Worm (Caenorhabditis elegans) whole organism, young adult: ENCODE measurements around the gene clec-10.

Experiments used
- Y95B8A.8 ChIP-seq: fragments of 200-800 bp; sonication (Bioruptor generic); IDR thresholded peaks from 2 replicates; pipeline ENCODE4 v1.3.6; 2022; ENCODE audit warnings: missing genetic modification reagents, missing genetic modification characterization, missing compliant biosample characterization
- ama-1 ChIP-seq, 3 experiments: fragments of 150-350 bp in 1 of 3; sonication (generic microtip) in 2 of 3; optimal IDR thresholded peaks; 2 replicates each; lab custom pipeline; 2014 to 2018; ENCODE audit warnings: missing biosample characterization in 2 of 3, missing genetic modification characterization in 2 of 3, missing genetic modification reagents in 2 of 3
- bed-2 ChIP-seq: fragments of 200-800 bp; sonication (Bioruptor generic); IDR thresholded peaks from 2 replicates; pipeline ENCODE4 v1.3.6; 2022; ENCODE audit warnings: missing genetic modification reagents, missing genetic modification characterization, missing compliant biosample characterization
- ztf-3 ChIP-seq: fragments of 200-800 bp; sonication (Bioruptor generic); optimal IDR thresholded peaks from 2 replicates; lab custom pipeline; 2018; ENCODE audit warnings: mild to moderate bottlenecking, missing genetic modification characterization, missing compliant biosample characterization

- TF ChIP-seq bed-2 (GFP tag; lab: Robert Waterston, UW), result no peak
- TF ChIP-seq Y95B8A.8, result no peak
- TF ChIP-seq ztf-3, result no peak
- TF ChIP-seq ama-1 (optimal IDR thresholded peaks at IDR 0.05; lab: Kevin White, UChicago), result no peak
- TF ChIP-seq ama-1 (GFP tag; optimal IDR thresholded peaks at IDR 0.05; lab: Kevin White, UChicago), result no peak
Observed at ce11 chrII:367455-367854, 35.0 kb upstream of the clec-10 start, which contains the start of gene ptr-3.
